Fruit fly (Drosophila melanogaster): ENCODE data around the gene Taf10b.

The Taf10b gene

DNA sequence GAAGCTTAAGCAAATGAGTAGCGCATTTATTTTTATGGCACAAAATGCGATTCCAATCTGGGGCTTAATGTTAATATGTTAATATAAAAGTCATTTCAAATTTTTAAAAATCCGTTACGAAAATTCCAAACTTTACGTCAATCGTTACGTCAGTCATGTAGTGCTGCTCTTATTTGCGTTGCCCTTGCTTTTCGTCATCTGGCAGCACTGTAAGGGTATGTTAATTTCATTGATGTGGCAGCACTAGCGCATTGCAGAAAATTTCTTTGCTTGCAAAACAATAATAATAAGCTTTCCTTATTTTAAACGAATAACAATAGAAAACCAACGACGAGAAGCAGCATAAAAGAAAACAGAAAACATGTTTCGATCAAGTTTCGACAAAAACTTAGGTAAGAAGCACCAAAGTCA lies 27.8 kb downstream of the Taf10b start, which contains the start of gene Hrs (continued):
- peak; percentile 79 for TF ChIP-seq E2f2 (GFP tag; IDR thresholded peaks at IDR 0.05)
- TF ChIP-seq CG14050 (GFP tag; IDR thresholded peaks at IDR 0.05) = no peak
- TF ChIP-seq lov (optimal IDR thresholded peaks at IDR 0.05) = no peak
- TF ChIP-seq lov (GFP tag; IDR thresholded peaks at IDR 0.05) = no peak
- peak; percentile 78 for TF ChIP-seq MBD-R2 (GFP tag; IDR thresholded peaks at IDR 0.05)
- TF ChIP-seq fru (optimal IDR thresholded peaks at IDR 0.05) = no peak
- TF ChIP-seq HLHmδ (GFP tag; optimal IDR thresholded peaks at IDR 0.05) = no peak
- TF ChIP-seq Ada2b (GFP tag; IDR thresholded peaks at IDR 0.05) = no peak
- TF ChIP-seq wor (GFP tag; IDR thresholded peaks at IDR 0.05) = no peak
- peak; percentile 34 for TF ChIP-seq CG2712 (tag; optimal IDR thresholded peaks at IDR 0.05)
- no peak for TF ChIP-seq CG13624 (GFP tag; optimal IDR thresholded peaks at IDR 0.05)
- TF ChIP-seq CG10366 (GFP tag; IDR thresholded peaks at IDR 0.05) = no peak
- peak; percentile 41 for TF ChIP-seq BEAF-32 (GFP tag; optimal IDR thresholded peaks at IDR 0.05)
- peak; percentile 68 for TF ChIP-seq CG2116 (GFP tag; optimal IDR thresholded peaks at IDR 0.05)
- TF ChIP-seq ara (GFP tag; IDR thresholded peaks at IDR 0.05) = no peak
- no peak for TF ChIP-seq Xrp1 (GFP tag; IDR thresholded peaks at IDR 0.05)
- peak; percentile 35 for TF ChIP-seq lilli (GFP tag; optimal IDR thresholded peaks at IDR 0.05)
- no peak for TF ChIP-seq pita (GFP tag; optimal IDR thresholded peaks at IDR 0.05)
- TF ChIP-seq vfl (GFP tag; optimal IDR thresholded peaks at IDR 0.05) = no peak
- no peak for TF ChIP-seq CG14441 (GFP tag; IDR thresholded peaks at IDR 0.05)
- peak; percentile 91 for TF ChIP-seq stwl (tag; optimal IDR thresholded peaks at IDR 0.05)
- no peak for TF ChIP-seq jumu (GFP tag; optimal IDR thresholded peaks at IDR 0.05)
- TF ChIP-seq grau (tag; optimal IDR thresholded peaks at IDR 0.05) = no peak
- no peak for TF ChIP-seq CG32767 (GFP tag; IDR thresholded peaks at IDR 0.05)
- TF ChIP-seq danr (GFP tag; IDR thresholded peaks at IDR 0.05) = no peak
- TF ChIP-seq nau (GFP tag; optimal IDR thresholded peaks at IDR 0.05) = no peak
- TF ChIP-seq H2.0 (GFP tag; IDR thresholded peaks at IDR 0.05) = no peak
- no peak for TF ChIP-seq sqz (GFP tag; optimal IDR thresholded peaks at IDR 0.05)
- TF ChIP-seq CG34376 (GFP tag; optimal IDR thresholded peaks at IDR 0.05) = no peak
- TF ChIP-seq crol (GFP tag; IDR thresholded peaks at IDR 0.05) = no peak
- no peak for TF ChIP-seq hkb (optimal IDR thresholded peaks at IDR 0.05)
- 0 out of 2 replicates have a peak, but pooled peaks have one; percentile 25 for TF ChIP-seq hkb (GFP tag; IDR thresholded peaks at IDR 0.05)
- no peak for TF ChIP-seq CG1647 (GFP tag; optimal IDR thresholded peaks at IDR 0.05)
- no peak for TF ChIP-seq CG2678 (tag; optimal IDR thresholded peaks at IDR 0.05)
- no peak for TF ChIP-seq corto (GFP tag; optimal IDR thresholded peaks at IDR 0.05)
- TF ChIP-seq seq (GFP tag; IDR thresholded peaks at IDR 0.05) = no peak
- TF ChIP-seq exex (tag; optimal IDR thresholded peaks at IDR 0.05) = no peak
- TF ChIP-seq Lhr (GFP tag; optimal IDR thresholded peaks at IDR 0.05) = peak; percentile 68
- no peak for TF ChIP-seq onecut (GFP tag; IDR thresholded peaks at IDR 0.05)
- TF ChIP-seq CG1602 (GFP tag; optimal IDR thresholded peaks at IDR 0.05) = no peak
- TF ChIP-seq CG10959 (GFP tag; IDR thresholded peaks at IDR 0.05) = no peak
- TF ChIP-seq CG10431 (GFP tag; optimal IDR thresholded peaks at IDR 0.05) = peak; percentile 89
- no peak for TF ChIP-seq wdn (GFP tag; IDR thresholded peaks at IDR 0.05)
- TF ChIP-seq YL-1 (GFP tag; optimal IDR thresholded peaks at IDR 0.05) = peak; percentile 71
- no peak for TF ChIP-seq bab2 (GFP tag; optimal IDR thresholded peaks at IDR 0.05)
- peak; percentile 32; the same call in 1 of the 2 replicates for TF ChIP-seq amos (GFP tag; IDR thresholded peaks at IDR 0.05; ENCODE audit: partially characterized antibody)
- no peak for TF ChIP-seq tup (GFP tag; optimal IDR thresholded peaks at IDR 0.05)
- TF ChIP-seq pb (GFP tag; optimal IDR thresholded peaks at IDR 0.05) = no peak
- TF ChIP-seq NC2β (GFP tag; optimal IDR thresholded peaks at IDR 0.05) = no peak
- no peak for TF ChIP-seq jing (GFP tag; optimal IDR thresholded peaks at IDR 0.05)
- TF ChIP-seq slp2 (GFP tag; optimal IDR thresholded peaks at IDR 0.05) = no peak
- TF ChIP-seq sd (tag; optimal IDR thresholded peaks at IDR 0.05) = peak; percentile 97
- TF ChIP-seq tin (GFP tag; optimal IDR thresholded peaks at IDR 0.05) = no peak
- TF ChIP-seq CG11504 (tag; optimal IDR thresholded peaks at IDR 0.05) = no peak

Measured in whole organism, embryonic.